Worm (Caenorhabditis elegans) whole organism, L2 larva: Measurements from ENCODE around the gene col-17.

Experiments used
- R02D3.7 ChIP-seq: fragments of 150-350 bp; optimal IDR thresholded peaks from 2 replicates; lab custom pipeline; 2014; ENCODE audit warnings: missing biosample characterization, missing genetic modification characterization
- ZK546.5 ChIP-seq: sonication (generic microtip); optimal IDR thresholded peaks from 2 replicates; lab custom pipeline; 2017; ENCODE audit warnings: missing biosample characterization, missing genetic modification characterization
- blmp-1 ChIP-seq: sonication (generic microtip); optimal IDR thresholded peaks from 2 replicates; lab custom pipeline; 2017; ENCODE audit warnings: missing genetic modification characterization, mild to moderate bottlenecking, missing compliant biosample characterization, antibody characterized with exemption, moderate library complexity; ENCODE audit not compliant: insufficient read depth
- ceh-82 ChIP-seq: fragments of 150-350 bp; optimal IDR thresholded peaks from 2 replicates; lab custom pipeline; 2014; ENCODE audit warnings: missing biosample characterization, missing genetic modification characterization
- elt-3 ChIP-seq: sonication (generic microtip); optimal IDR thresholded peaks from 2 replicates; lab custom pipeline; 2017; ENCODE audit warnings: missing biosample characterization, missing genetic modification characterization
- fos-1 ChIP-seq: fragments of 150-350 bp; optimal IDR thresholded peaks from 2 replicates; lab custom pipeline; 2014; ENCODE audit warnings: missing biosample characterization, missing genetic modification characterization
- nhr-11 ChIP-seq: fragments of 150-350 bp; optimal IDR thresholded peaks from 2 replicates; lab custom pipeline; 2014; ENCODE audit warnings: missing biosample characterization, missing genetic modification characterization
- nhr-6 ChIP-seq: fragments of 150-350 bp; optimal IDR thresholded peaks from 2 replicates; lab custom pipeline; 2014; ENCODE audit warnings: missing biosample characterization, missing genetic modification characterization

DNA sequence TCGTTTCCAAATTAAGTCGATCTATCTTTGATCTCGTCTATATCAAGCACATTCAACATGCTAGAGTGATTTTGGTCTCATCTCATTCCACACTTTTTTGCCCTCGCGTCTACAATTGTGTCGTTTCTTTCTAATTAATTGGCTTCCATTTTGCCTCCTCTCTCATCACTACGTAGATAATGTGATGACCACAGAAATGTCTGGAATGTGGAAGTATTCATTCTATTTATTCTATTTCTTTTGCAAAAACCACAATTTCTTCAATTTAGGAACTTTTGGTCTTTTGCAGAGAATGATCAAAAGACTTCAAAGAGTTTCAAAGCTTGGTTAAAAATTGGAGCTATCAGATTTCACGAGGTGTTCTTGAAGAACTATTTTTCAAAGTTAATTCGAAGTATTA lies 48.2 kb upstream of the col-17 start:
- TF ChIP-seq ceh-82: no peak
- TF ChIP-seq fos-1 (tag; lab: Kevin White, UChicago): no peak
- no peak for TF ChIP-seq ZK546.5 (tag; lab: Kevin White, UChicago)
- no peak for TF ChIP-seq R02D3.7 (tag; lab: Kevin White, UChicago)
- TF ChIP-seq nhr-11 (tag; lab: Kevin White, UChicago): no peak
- no peak for TF ChIP-seq blmp-1 (tag; lab: Kevin White, UChicago)
- no peak for TF ChIP-seq elt-3 (tag; lab: Kevin White, UChicago)
- no peak for TF ChIP-seq nhr-6 (tag; lab: Kevin White, UChicago)
